Fruit fly (Drosophila melanogaster) whole organism, embryonic: Measurements from ENCODE around the gene CG15597.

Experiments
- Abd-B ChIP-seq: fragments of 200-800 bp; sonication (Bioruptor generic); optimal IDR thresholded peaks from 2 replicates; lab custom pipeline; 2018; ENCODE audit warnings: missing biosample characterization, mild to moderate bottlenecking, missing genetic modification characterization, moderate library complexity
- Ada2b ChIP-seq: fragments of 200-800 bp; sonication (Bioruptor generic); IDR thresholded peaks from 2 replicates; pipeline ENCODE4 v1.3.6; 2022; ENCODE audit warnings: missing biosample characterization, missing genetic modification characterization
- Blimp-1 ChIP-seq: fragments of 200-800 bp; sonication (Bioruptor generic); optimal IDR thresholded peaks from 3 replicates; lab custom pipeline; 2018; ENCODE audit warnings: missing biosample characterization, missing genetic modification characterization, mild to moderate bottlenecking, moderate library complexity, missing genetic modification reagents
- CG10147 ChIP-seq: fragments of 200-800 bp; sonication (Bioruptor generic); optimal IDR thresholded peaks from 2 replicates; lab custom pipeline; 2019; ENCODE audit warnings: missing biosample characterization, mild to moderate bottlenecking, missing genetic modification characterization, moderate library complexity
- CG10274 ChIP-seq: fragments of 200-800 bp; sonication (Bioruptor generic); optimal IDR thresholded peaks from 3 replicates; lab custom pipeline; 2017; ENCODE audit warnings: missing biosample characterization, mild to moderate bottlenecking, missing genetic modification characterization
- CG11247 ChIP-seq: fragments of 200-800 bp; sonication (Bioruptor generic); IDR thresholded peaks from 2 replicates; pipeline ENCODE4 v1.3.6; 2022; ENCODE audit warnings: missing biosample characterization, missing genetic modification characterization
- CG15073 ChIP-seq: fragments of 200-800 bp; sonication (Bioruptor generic); optimal IDR thresholded peaks from 2 replicates; lab custom pipeline; 2016; ENCODE audit warnings: missing biosample characterization, missing genetic modification characterization
- CG1603 ChIP-seq: fragments of 200-800 bp; sonication (Bioruptor generic); optimal IDR thresholded peaks from 2 replicates; lab custom pipeline; 2019; ENCODE audit warnings: missing biosample characterization, mild to moderate bottlenecking, missing genetic modification characterization, moderate library complexity
- CG17328 ChIP-seq: fragments of 200-800 bp; sonication (Bioruptor generic); IDR thresholded peaks from 2 replicates; pipeline ENCODE4 v1.3.6; 2022; ENCODE audit warnings: missing biosample characterization, missing genetic modification characterization
- CG17912 ChIP-seq: fragments of 200-800 bp; sonication (Bioruptor generic); optimal IDR thresholded peaks from 2 replicates; lab custom pipeline; 2018; ENCODE audit warnings: missing biosample characterization, mild to moderate bottlenecking, missing genetic modification characterization
- CG1792 ChIP-seq: fragments of 200-800 bp; sonication (Bioruptor generic); optimal IDR thresholded peaks from 2 replicates; lab custom pipeline; 2016; ENCODE audit warnings: missing biosample characterization, missing genetic modification characterization
- CG1832 ChIP-seq: fragments of 200-800 bp; sonication (Bioruptor generic); optimal IDR thresholded peaks from 2 replicates; lab custom pipeline; 2017; ENCODE audit warnings: missing biosample characterization, mild to moderate bottlenecking, missing genetic modification characterization, inconsistent platforms
- CG18599 ChIP-seq: fragments of 200-800 bp; sonication (Bioruptor generic); optimal IDR thresholded peaks from 3 replicates; lab custom pipeline; 2017; ENCODE audit warnings: missing biosample characterization, missing genetic modification characterization, mild to moderate bottlenecking, moderate library complexity, missing genetic modification reagents
- CG3838 ChIP-seq: fragments of 200-800 bp; sonication (Bioruptor generic); optimal IDR thresholded peaks from 3 replicates; lab custom pipeline; 2016; ENCODE audit warnings: missing biosample characterization, missing genetic modification characterization
- CG6683 ChIP-seq: fragments of 200-800 bp; sonication (Bioruptor generic); optimal IDR thresholded peaks from 2 replicates; lab custom pipeline; 2017; ENCODE audit warnings: missing biosample characterization, mild to moderate bottlenecking, missing genetic modification characterization, missing genetic modification reagents
- CG7372 ChIP-seq: fragments of 200-800 bp; sonication (Bioruptor generic); IDR thresholded peaks from 2 replicates; pipeline ENCODE4 v1.3.6; 2022; ENCODE audit warnings: missing biosample characterization, missing genetic modification characterization
- CG7745 ChIP-seq: fragments of 200-800 bp; sonication (Bioruptor generic); optimal IDR thresholded peaks from 2 replicates; lab custom pipeline; 2018; ENCODE audit warnings: missing biosample characterization, mild to moderate bottlenecking, missing genetic modification characterization, moderate library complexity
- CG8388 ChIP-seq: fragments of 200-800 bp; sonication (Bioruptor generic); optimal IDR thresholded peaks from 2 replicates; lab custom pipeline; 2019; ENCODE audit warnings: missing biosample characterization, mild to moderate bottlenecking, missing genetic modification characterization, moderate library complexity
- CG8944 ChIP-seq: fragments of 200-800 bp; sonication (Bioruptor generic); optimal IDR thresholded peaks from 3 replicates; lab custom pipeline; 2016; ENCODE audit warnings: missing biosample characterization, missing genetic modification characterization
- CTCF ChIP-seq: fragments of 200-800 bp; sonication (Bioruptor generic); optimal IDR thresholded peaks from 2 replicates; lab custom pipeline; 2017; ENCODE audit warnings: missing biosample characterization, mild to moderate bottlenecking, missing genetic modification characterization, moderate library complexity
- D ChIP-seq, 2 experiments: fragments of 200-800 bp in 1 of 2; fragments of >200 bp in 1 of 2; sonication (Bioruptor generic) in 1 of 2; optimal IDR thresholded peaks; 2 replicates in 1 of 2; 3 replicates in 1 of 2; lab custom pipeline; 2017; ENCODE audit warnings: mild to moderate bottlenecking in 1 of 2, missing biosample characterization in 1 of 2, missing genetic modification characterization in 1 of 2, missing genetic modification reagents in 1 of 2
- Ets65A ChIP-seq: fragments of 200-800 bp; sonication (Bioruptor generic); peaks from one replicate; lab custom pipeline; 2016; ENCODE audit warnings: missing biosample characterization, missing genetic modification characterization
- HHEX ChIP-seq: fragments of 200-800 bp; sonication (Bioruptor generic); optimal IDR thresholded peaks from 3 replicates; lab custom pipeline; 2017; ENCODE audit warnings: missing biosample characterization, mild to moderate bottlenecking, missing genetic modification characterization, missing genetic modification reagents
- Nf-YC ChIP-seq: fragments of 200-800 bp; optimal IDR thresholded peaks from 3 replicates; lab custom pipeline; 2019; ENCODE audit warnings: missing biosample characterization, mild to moderate bottlenecking, missing genetic modification characterization, moderate library complexity
- Optix ChIP-seq: fragments of 200-800 bp; sonication (Bioruptor generic); IDR thresholded peaks from 3 replicates; pipeline ENCODE4 v1.3.6; 2022; ENCODE audit warnings: missing biosample characterization, missing genetic modification characterization
- PHDP ChIP-seq: fragments of 200-800 bp; sonication (Bioruptor generic); optimal IDR thresholded peaks from 3 replicates; lab custom pipeline; 2018; ENCODE audit warnings: missing biosample characterization, mild to moderate bottlenecking, missing genetic modification characterization, moderate library complexity
- Six4 ChIP-seq: fragments of 200-800 bp; sonication (Bioruptor generic); optimal IDR thresholded peaks from 2 replicates; lab custom pipeline; 2016; ENCODE audit warnings: missing biosample characterization, missing genetic modification characterization
- Sry-δ ChIP-seq: fragments of 200-800 bp; sonication (Bioruptor generic); optimal IDR thresholded peaks from 2 replicates; lab custom pipeline; 2016; ENCODE audit warnings: missing biosample characterization, missing genetic modification characterization
- Xbp1 ChIP-seq: fragments of 200-800 bp; sonication (Bioruptor generic); optimal IDR thresholded peaks from 3 replicates; lab custom pipeline; 2016; ENCODE audit warnings: missing biosample characterization, mild to moderate bottlenecking, missing genetic modification characterization
- aop ChIP-seq: fragments of 200-800 bp; sonication (Bioruptor generic); IDR thresholded peaks from 2 replicates; pipeline ENCODE4 v1.3.6; 2022; ENCODE audit warnings: missing biosample characterization, missing genetic modification characterization
- corto ChIP-seq: fragments of 200-800 bp; sonication (Bioruptor generic); optimal IDR thresholded peaks from 2 replicates; lab custom pipeline; 2016; ENCODE audit warnings: missing biosample characterization, mild to moderate bottlenecking, missing genetic modification characterization, moderate library complexity
- jumu ChIP-seq: fragments of 200-800 bp; sonication (Bioruptor generic); optimal IDR thresholded peaks from 3 replicates; lab custom pipeline; 2016; ENCODE audit warnings: missing biosample characterization, missing genetic modification characterization
- lola ChIP-seq, 3 experiments: fragments of >200 bp in 2 of 3; fragments of 200-800 bp in 1 of 3; sonication (Bioruptor generic) in 1 of 3; optimal IDR thresholded peaks; 2 replicates each; lab custom pipeline; 2017 to 2019; ENCODE audit warnings: missing biosample characterization in 3 of 3, missing genetic modification characterization in 3 of 3, mild to moderate bottlenecking in 1 of 3, moderate library complexity in 1 of 3
- nom ChIP-seq: fragments of 200-800 bp; sonication (Bioruptor generic); optimal IDR thresholded peaks from 2 replicates; lab custom pipeline; 2017; ENCODE audit warnings: missing biosample characterization, missing genetic modification characterization, mild to moderate bottlenecking, moderate library complexity, missing genetic modification reagents
- odd ChIP-seq: fragments of 200-800 bp; sonication (Bioruptor generic); optimal IDR thresholded peaks from 2 replicates; lab custom pipeline; 2017; ENCODE audit warnings: missing biosample characterization, mild to moderate bottlenecking, missing genetic modification characterization
- pita ChIP-seq: fragments of 200-800 bp; sonication (Bioruptor generic); optimal IDR thresholded peaks from 2 replicates; lab custom pipeline; 2017; ENCODE audit warnings: missing biosample characterization, mild to moderate bottlenecking, missing genetic modification characterization
- ranshi ChIP-seq: fragments of 200-800 bp; sonication (Bioruptor generic); IDR thresholded peaks from 2 replicates; pipeline ENCODE4 v1.3.6; 2022; ENCODE audit warnings: missing biosample characterization, missing genetic modification characterization
- scrt ChIP-seq: fragments of 200-800 bp; sonication (Bioruptor generic); optimal IDR thresholded peaks from 2 replicates; lab custom pipeline; 2018; ENCODE audit warnings: missing biosample characterization, mild to moderate bottlenecking, missing genetic modification characterization, moderate library complexity
- sens ChIP-seq: fragments of 200-800 bp; sonication (Bioruptor generic); peaks from one replicate; lab custom pipeline; 2016; ENCODE audit warnings: missing biosample characterization, missing genetic modification characterization
- zen ChIP-seq: fragments of 200-800 bp; sonication (Bioruptor generic); optimal IDR thresholded peaks from 3 replicates; lab custom pipeline; 2018; ENCODE audit warnings: missing biosample characterization, mild to moderate bottlenecking, missing genetic modification characterization, moderate library complexity
- zf30C ChIP-seq: fragments of 200-800 bp; sonication (Bioruptor generic); optimal IDR thresholded peaks from 3 replicates; lab custom pipeline; 2018; ENCODE audit warnings: missing biosample characterization, mild to moderate bottlenecking, missing genetic modification characterization
- zfh2 ChIP-seq: fragments of 200-800 bp; sonication (Bioruptor generic); optimal IDR thresholded peaks from 2 replicates; lab custom pipeline; 2016; ENCODE audit warnings: missing biosample characterization, missing genetic modification characterization

The CG15597 gene

dm6 chr3R:6254875-6255274 lies 30.1 kb downstream of the CG15597 start, which contains the start of gene Osi8:
Gene Osi8 (plus strand): TSS chr3R:6255175.
- no peak for TF ChIP-seq odd
- TF ChIP-seq Ets65A = peak; percentile 33
- TF ChIP-seq jumu (GFP tag; lab: Kevin White, UChicago) = no peak
- no peak for TF ChIP-seq PHDP

dm6 chr3R:6254438-6254837 lies 30.6 kb downstream of the CG15597 start:
- TF ChIP-seq CTCF = peak; percentile 90
- TF ChIP-seq HHEX (GFP tag; lab: Kevin White, UChicago) = no peak
- TF ChIP-seq Six4 (GFP tag; lab: Kevin White, UChicago) = no peak
- TF ChIP-seq CG17328 = no peak
- no peak for TF ChIP-seq CG8388 (GFP tag; lab: Kevin White, UChicago)
- TF ChIP-seq Abd-B (GFP tag; lab: Kevin White, UChicago) = peak; percentile 59
- no peak for TF ChIP-seq ranshi (GFP tag; lab: Robert Waterston, UW)
- TF ChIP-seq CG18599 = no peak
- TF ChIP-seq CG7745 (tag; lab: Kevin White, UChicago) = peak; percentile 20
- no peak for TF ChIP-seq scrt (GFP tag; lab: Kevin White, UChicago)
- TF ChIP-seq zen = peak; percentile 85
- TF ChIP-seq CG15073 = no peak
- TF ChIP-seq aop = no peak
- peak; percentile 7 for TF ChIP-seq CG1603
- TF ChIP-seq CG6683 (GFP tag; lab: Kevin White, UChicago) = no peak
- TF ChIP-seq zfh2 (GFP tag; lab: Kevin White, UChicago) = no peak
- TF ChIP-seq CG1832 (GFP tag; lab: Kevin White, UChicago) = no peak
- no peak for TF ChIP-seq sens (GFP tag; lab: Kevin White, UChicago)
- peak; percentile 11 for TF ChIP-seq Blimp-1 (GFP tag; lab: Kevin White, UChicago)
- no peak for TF ChIP-seq Xbp1 (GFP tag; lab: Kevin White, UChicago)
- TF ChIP-seq D (optimal IDR thresholded peaks at IDR 0.05; lab: Kevin White, UChicago) = no peak
- no peak for TF ChIP-seq D (GFP tag; optimal IDR thresholded peaks at IDR 0.05; lab: Kevin White, UChicago)
- TF ChIP-seq CG3838 (GFP tag; lab: Kevin White, UChicago) = no peak
- no peak for TF ChIP-seq CG1792 (GFP tag; lab: Kevin White, UChicago)
- no peak for TF ChIP-seq CG10147 (GFP tag; lab: Kevin White, UChicago)
- no peak for TF ChIP-seq CG10274 (GFP tag; lab: Kevin White, UChicago)
- TF ChIP-seq CG11247 = peak; percentile 46
- TF ChIP-seq CG7372 (GFP tag; lab: Robert Waterston, UW) = no peak
- no peak for TF ChIP-seq Optix (GFP tag; lab: Robert Waterston, UW)
- no peak for TF ChIP-seq Nf-YC (tag; lab: Kevin White, UChicago)
- no peak for TF ChIP-seq Ada2b (GFP tag; lab: Robert Waterston, UW)
- TF ChIP-seq zf30C (GFP tag; lab: Kevin White, UChicago) = peak; percentile 71
- TF ChIP-seq pita (GFP tag; lab: Kevin White, UChicago) = peak; percentile 22
- TF ChIP-seq CG8944 (GFP tag; lab: Kevin White, UChicago) = no peak
- no peak for TF ChIP-seq Sry-δ
- no peak for TF ChIP-seq nom (GFP tag; lab: Kevin White, UChicago)
- no peak for TF ChIP-seq lola (GFP tag; optimal IDR thresholded peaks at IDR 0.05; lab: Kevin White, UChicago)
- TF ChIP-seq CG17912 (GFP tag; lab: Kevin White, UChicago) = no peak
- TF ChIP-seq corto = no peak
